Fruit fly (Drosophila melanogaster) whole organism, embryonic: ENCODE results near the gene CG45218.

ENCODE experiments used
- Asciz ChIP-seq: fragments of 200-800 bp; sonication (Bioruptor generic); optimal IDR thresholded peaks from 2 replicates; lab custom pipeline; 2017; ENCODE audit warnings: missing biosample characterization, mild to moderate bottlenecking, missing genetic modification characterization, missing genetic modification reagents
- CG10267 ChIP-seq: fragments of 200-800 bp; sonication (Bioruptor generic); optimal IDR thresholded peaks from 2 replicates; lab custom pipeline; 2018; ENCODE audit warnings: missing biosample characterization, mild to moderate bottlenecking, missing genetic modification characterization, moderate library complexity
- CG11398 ChIP-seq: fragments of 200-800 bp; sonication (Bioruptor generic); optimal IDR thresholded peaks from 2 replicates; lab custom pipeline; 2016; ENCODE audit warnings: missing biosample characterization, missing genetic modification characterization
- CG13287 ChIP-seq: fragments of 200-800 bp; sonication (Bioruptor generic); IDR thresholded peaks from 2 replicates; pipeline ENCODE4 v1.3.6; 2022; ENCODE audit warnings: missing biosample characterization, missing genetic modification characterization; ENCODE audit not compliant: partially characterized antibody
- CG13424 ChIP-seq: fragments of 200-800 bp; sonication (Bioruptor generic); optimal IDR thresholded peaks from 2 replicates; lab custom pipeline; 2019; ENCODE audit warnings: missing biosample characterization, mild to moderate bottlenecking, missing genetic modification characterization, moderate library complexity
- CG15073 ChIP-seq: fragments of 200-800 bp; sonication (Bioruptor generic); optimal IDR thresholded peaks from 2 replicates; lab custom pipeline; 2016; ENCODE audit warnings: missing biosample characterization, missing genetic modification characterization
- CG15601 ChIP-seq: fragments of 200-800 bp; sonication (Bioruptor generic); optimal IDR thresholded peaks from 3 replicates; lab custom pipeline; 2019; ENCODE audit warnings: missing biosample characterization, mild to moderate bottlenecking, missing genetic modification characterization, moderate library complexity
- CG1603 ChIP-seq: fragments of 200-800 bp; sonication (Bioruptor generic); optimal IDR thresholded peaks from 2 replicates; lab custom pipeline; 2019; ENCODE audit warnings: missing biosample characterization, mild to moderate bottlenecking, missing genetic modification characterization, moderate library complexity
- CG17568 ChIP-seq: fragments of 200-800 bp; sonication (Bioruptor generic); optimal IDR thresholded peaks from 2 replicates; lab custom pipeline; 2018; ENCODE audit warnings: missing biosample characterization, mild to moderate bottlenecking, missing genetic modification characterization, moderate library complexity
- CG2712 ChIP-seq: fragments of 200-800 bp; optimal IDR thresholded peaks from 3 replicates; lab custom pipeline; 2019; ENCODE audit warnings: missing biosample characterization, mild to moderate bottlenecking, missing genetic modification characterization, moderate library complexity
- CG7556 ChIP-seq: fragments of 200-800 bp; sonication (Bioruptor generic); optimal IDR thresholded peaks from 2 replicates; lab custom pipeline; 2017; ENCODE audit warnings: missing biosample characterization, mild to moderate bottlenecking, missing genetic modification characterization
- CG9437 ChIP-seq: fragments of 200-800 bp; sonication (Bioruptor generic); optimal IDR thresholded peaks from 2 replicates; lab custom pipeline; 2018; ENCODE audit warnings: missing biosample characterization, mild to moderate bottlenecking, missing genetic modification characterization
- CG9727 ChIP-seq: fragments of 200-800 bp; sonication (Bioruptor generic); optimal IDR thresholded peaks from 3 replicates; lab custom pipeline; 2017; ENCODE audit warnings: missing biosample characterization, mild to moderate bottlenecking, missing genetic modification characterization
- CoRest ChIP-seq: fragments of 200-800 bp; sonication (Bioruptor generic); optimal IDR thresholded peaks from 3 replicates; lab custom pipeline; 2018; ENCODE audit warnings: missing biosample characterization, mild to moderate bottlenecking, missing genetic modification characterization, moderate library complexity
- Dp ChIP-seq: fragments of 200-800 bp; sonication (Bioruptor generic); optimal IDR thresholded peaks from 2 replicates; lab custom pipeline; 2018; ENCODE audit warnings: missing biosample characterization, mild to moderate bottlenecking, missing genetic modification characterization, moderate library complexity
- Dref ChIP-seq: fragments of 200-800 bp; sonication (Bioruptor generic); IDR thresholded peaks from 2 replicates; pipeline ENCODE4 v1.3.6; 2022; ENCODE audit warnings: missing biosample characterization, missing genetic modification characterization
- E2f2 ChIP-seq: fragments of 200-800 bp; sonication (Bioruptor generic); IDR thresholded peaks from 2 replicates; pipeline ENCODE4 v1.3.6; 2022; ENCODE audit warnings: missing biosample characterization, missing genetic modification characterization
- Ets65A ChIP-seq: fragments of 200-800 bp; sonication (Bioruptor generic); peaks from one replicate; lab custom pipeline; 2016; ENCODE audit warnings: missing biosample characterization, missing genetic modification characterization
- Gug ChIP-seq: fragments of 200-800 bp; sonication (Bioruptor generic); IDR thresholded peaks from 4 replicates; pipeline ENCODE4 v1.3.6; 2022; ENCODE audit warnings: missing biosample characterization, missing genetic modification characterization
- HLH3B ChIP-seq: fragments of 200-800 bp; sonication (Bioruptor generic); IDR thresholded peaks from 2 replicates; pipeline ENCODE4 v1.3.6; 2022; ENCODE audit warnings: missing biosample characterization, missing genetic modification characterization
- Lhr ChIP-seq: fragments of 200-800 bp; sonication (Bioruptor generic); optimal IDR thresholded peaks from 3 replicates; lab custom pipeline; 2017; ENCODE audit warnings: mild to moderate bottlenecking, missing biosample characterization, missing genetic modification reagents, missing genetic modification characterization
- Med ChIP-seq: fragments of 200-800 bp; sonication (Bioruptor generic); peaks from one replicate; lab custom pipeline; 2016; ENCODE audit warnings: missing biosample characterization, missing genetic modification characterization, mild to moderate bottlenecking, inconsistent platforms, moderate library complexity
- Myb ChIP-seq: fragments of 200-800 bp; sonication (Bioruptor generic); optimal IDR thresholded peaks from 2 replicates; lab custom pipeline; 2016; ENCODE audit warnings: missing biosample characterization, missing genetic modification characterization
- PHDP ChIP-seq: fragments of 200-800 bp; sonication (Bioruptor generic); optimal IDR thresholded peaks from 3 replicates; lab custom pipeline; 2018; ENCODE audit warnings: missing biosample characterization, mild to moderate bottlenecking, missing genetic modification characterization, moderate library complexity
- Pdp1 ChIP-seq, 2 experiments: fragments of 200-800 bp; sonication (Bioruptor generic); optimal IDR thresholded peaks; 3 replicates each; lab custom pipeline; 2016; ENCODE audit warnings: missing biosample characterization in 2 of 2, missing genetic modification characterization in 2 of 2, mild to moderate bottlenecking in 1 of 2, moderate library complexity in 1 of 2
- bsh ChIP-seq, 2 experiments: fragments of 200-800 bp; sonication (Bioruptor generic); optimal IDR thresholded peaks; 2 replicates each; lab custom pipeline; 2017 to 2018; ENCODE audit warnings: mild to moderate bottlenecking in 2 of 2, missing biosample characterization in 2 of 2, missing genetic modification characterization in 2 of 2, moderate library complexity in 1 of 2
- btn ChIP-seq: fragments of 200-800 bp; sonication (Bioruptor generic); optimal IDR thresholded peaks from 2 replicates; lab custom pipeline; 2016; ENCODE audit warnings: missing biosample characterization, missing genetic modification characterization
- ci ChIP-seq: fragments of 200-800 bp; sonication (Bioruptor generic); IDR thresholded peaks from 3 replicates; pipeline ENCODE4 v1.3.6; 2022; ENCODE audit warnings: missing biosample characterization, missing genetic modification characterization
- dpn ChIP-seq, 2 experiments: fragments of 200-800 bp; sonication (Bioruptor generic); optimal IDR thresholded peaks; 3 replicates each; lab custom pipeline; 2016; ENCODE audit warnings: missing biosample characterization in 2 of 2, missing genetic modification characterization in 2 of 2
- en ChIP-seq: fragments of 200-800 bp; sonication (Bioruptor generic); optimal IDR thresholded peaks from 2 replicates; lab custom pipeline; 2016; ENCODE audit warnings: missing biosample characterization, missing genetic modification characterization
- exex ChIP-seq: fragments of 200-800 bp; sonication (Bioruptor generic); optimal IDR thresholded peaks from 4 replicates; lab custom pipeline; 2018; ENCODE audit warnings: missing biosample characterization, mild to moderate bottlenecking, missing genetic modification characterization, moderate library complexity
- gcm ChIP-seq: fragments of 200-800 bp; sonication (Bioruptor generic); optimal IDR thresholded peaks from 2 replicates; lab custom pipeline; 2019; ENCODE audit warnings: missing biosample characterization, mild to moderate bottlenecking, missing genetic modification characterization, moderate library complexity
- grau ChIP-seq: fragments of 200-800 bp; optimal IDR thresholded peaks from 3 replicates; lab custom pipeline; 2019; ENCODE audit warnings: missing biosample characterization, mild to moderate bottlenecking, missing genetic modification characterization, moderate library complexity
- lbe ChIP-seq: fragments of 200-800 bp; sonication (Bioruptor generic); optimal IDR thresholded peaks from 2 replicates; lab custom pipeline; 2016; ENCODE audit warnings: missing biosample characterization, mild to moderate bottlenecking, missing genetic modification characterization
- pho ChIP-seq: fragments of 200-800 bp; sonication (Bioruptor generic); optimal IDR thresholded peaks from 2 replicates; lab custom pipeline; 2016; ENCODE audit warnings: missing biosample characterization, missing genetic modification characterization
- pnt ChIP-seq: fragments of 200-800 bp; sonication (Bioruptor generic); optimal IDR thresholded peaks from 3 replicates; lab custom pipeline; 2016; ENCODE audit warnings: missing biosample characterization, missing genetic modification characterization
- pzg ChIP-seq: fragments of 200-800 bp; sonication (Bioruptor generic); optimal IDR thresholded peaks from 3 replicates; lab custom pipeline; 2018; ENCODE audit warnings: missing biosample characterization, mild to moderate bottlenecking, missing genetic modification characterization, moderate library complexity
- scrt ChIP-seq: fragments of 200-800 bp; sonication (Bioruptor generic); optimal IDR thresholded peaks from 2 replicates; lab custom pipeline; 2018; ENCODE audit warnings: missing biosample characterization, mild to moderate bottlenecking, missing genetic modification characterization, moderate library complexity
- sd ChIP-seq: fragments of 200-800 bp; sonication (Bioruptor generic); optimal IDR thresholded peaks from 3 replicates; lab custom pipeline; 2018; ENCODE audit warnings: missing biosample characterization, mild to moderate bottlenecking, missing genetic modification characterization, moderate library complexity
- sim ChIP-seq: fragments of 200-800 bp; sonication (Bioruptor generic); IDR thresholded peaks from 2 replicates; pipeline ENCODE4 v1.3.6; 2022; ENCODE audit warnings: missing biosample characterization, missing genetic modification characterization
- sug ChIP-seq: fragments of 200-800 bp; optimal IDR thresholded peaks from 2 replicates; lab custom pipeline; 2019; ENCODE audit warnings: missing biosample characterization, mild to moderate bottlenecking, missing genetic modification characterization, moderate library complexity
- unpg ChIP-seq: fragments of 200-800 bp; sonication (Bioruptor generic); optimal IDR thresholded peaks from 3 replicates; lab custom pipeline; 2018; ENCODE audit warnings: missing biosample characterization, mild to moderate bottlenecking, missing genetic modification characterization, moderate library complexity
- zen2 ChIP-seq: fragments of 200-800 bp; sonication (Bioruptor generic); IDR thresholded peaks from 3 replicates; pipeline ENCODE4 v1.3.6; 2022; ENCODE audit warnings: missing biosample characterization, missing genetic modification characterization; ENCODE audit not compliant: partially characterized antibody
- zf30C ChIP-seq: fragments of 200-800 bp; sonication (Bioruptor generic); optimal IDR thresholded peaks from 3 replicates; lab custom pipeline; 2018; ENCODE audit warnings: missing biosample characterization, mild to moderate bottlenecking, missing genetic modification characterization

CG45218 gene

dm6 chr3R:15340052-15340732 is 49.6 kb upstream of the CG45218 start, which contains the start of gene SerRS-m (continued):
- TF ChIP-seq zen2 (GFP tag; lab: Robert Waterston, UW) (no peak), sug (tag; lab: Kevin White, UChicago) (peak; percentile 12), pnt (GFP tag; lab: Kevin White, UChicago) (no peak), pzg (GFP tag; lab: Kevin White, UChicago) (peak; percentile 3), grau (peak; percentile 13), Dp (peak; percentile 25), CG9727 (GFP tag; lab: Kevin White, UChicago) (no peak), CG13287 (peak; percentile 33), Dref (GFP tag; lab: Robert Waterston, UW) (peak; percentile 45), sim (GFP tag; lab: Robert Waterston, UW) (no peak), Pdp1 (GFP tag; optimal IDR thresholded peaks at IDR 0.05; lab: Kevin White, UChicago) (peak in 1 of 2 experiments; percentile 13), CG15073 (GFP tag; lab: Kevin White, UChicago) (no peak), ci (GFP tag; lab: Robert Waterston, UW) (0 out of 3 replicates have a peak, but pooled peaks have one; percentile 19), Myb (GFP tag; lab: Kevin White, UChicago) (peak; percentile 68), CG13424 (tag; lab: Kevin White, UChicago) (peak; percentile 15), CG2712 (peak; percentile 39), en (no peak), HLH3B (GFP tag; lab: Robert Waterston, UW) (0 out of 2 replicates have a peak, but pooled peaks have one; percentile 18), Asciz (no peak), zf30C (GFP tag; lab: Kevin White, UChicago) (peak; percentile 11), lbe (GFP tag; lab: Kevin White, UChicago) (no peak), Gug (GFP tag; lab: Robert Waterston, UW) (no peak), CG1603 (tag; lab: Kevin White, UChicago) (peak; percentile 19), dpn (GFP tag; optimal IDR thresholded peaks at IDR 0.05; lab: Kevin White, UChicago) (peak in 1 of 2 experiments; percentile 7), CG15601 (tag; lab: Kevin White, UChicago) (peak; percentile 33), scrt (no peak), E2f2 (GFP tag; lab: Robert Waterston, UW) (peak; percentile 35), CG9437 (GFP tag; lab: Kevin White, UChicago) (peak; percentile 99), CoRest (tag; lab: Kevin White, UChicago) (peak; percentile 18), unpg (GFP tag; lab: Kevin White, UChicago) (peak; percentile 34), btn (no peak), CG7556 (GFP tag; lab: Kevin White, UChicago) (peak; percentile 22), sd (peak; percentile 33), gcm (GFP tag; lab: Kevin White, UChicago) (peak; percentile 29), pho (GFP tag; lab: Kevin White, UChicago) (peak; percentile 1), exex (peak; percentile 0), Med (peak; percentile 75), Ets65A (GFP tag; lab: Kevin White, UChicago) (peak; percentile 34), CG11398 (GFP tag; lab: Kevin White, UChicago) (no peak), CG17568 (GFP tag; lab: Kevin White, UChicago) (no peak), bsh (GFP tag; optimal IDR thresholded peaks at IDR 0.05; lab: Kevin White, UChicago) (peak in 1 of 2 experiments; percentile 62), CG10267 (tag; lab: Kevin White, UChicago) (peak; percentile 17), Lhr (GFP tag; lab: Kevin White, UChicago) (no peak), PHDP (peak; percentile 17)
